Worm (Caenorhabditis elegans) whole organism, early embryonic: ENCODE data around the gene C14C6.2.

ENCODE experiments used
- F13C5.2 ChIP-seq: sonication (generic microtip); optimal IDR thresholded peaks from 2 replicates; lab custom pipeline; 2017; ENCODE audit warnings: mild to moderate bottlenecking, missing genetic modification characterization, inconsistent platforms, missing compliant biosample characterization
- flt-1 ChIP-seq: fragments of 200-800 bp; sonication (Bioruptor generic); IDR thresholded peaks from 2 replicates; pipeline ENCODE4 v1.3.6; 2022; ENCODE audit warnings: missing genetic modification characterization, missing compliant biosample characterization

DNA sequence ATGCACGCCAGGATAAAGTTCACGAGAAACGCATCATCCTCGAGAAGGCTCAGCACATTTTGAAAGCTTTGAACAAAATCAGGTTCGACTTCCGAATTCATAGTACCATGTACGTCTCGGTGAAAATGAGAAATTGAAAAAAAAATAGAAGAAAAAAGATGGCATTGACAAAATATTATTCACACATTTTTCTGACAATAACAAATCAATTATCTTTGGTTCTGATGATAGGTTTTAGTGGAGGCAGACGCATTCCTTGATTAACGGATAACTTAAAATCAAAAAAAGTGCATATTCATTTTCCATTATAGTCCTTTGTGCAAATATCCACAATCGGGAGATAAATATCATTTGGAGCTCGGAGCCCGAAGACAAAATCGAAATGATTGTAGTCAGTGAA lies 41.4 kb upstream of the C14C6.2 start, which contains the start of gene srw-107:
- TF ChIP-seq flt-1 (GFP tag; lab: Robert Waterston, UW) (no peak), F13C5.2 (tag; lab: Kevin White, UChicago) (no peak)
